Worm (Caenorhabditis elegans) whole organism, L4 larva: ENCODE data around the gene egl-10.

Source experiments
- F49E8.2 ChIP-seq: sonication (generic microtip); optimal IDR thresholded peaks from 2 replicates; lab custom pipeline; 2016; ENCODE audit warnings: missing compliant biosample characterization, mild to moderate bottlenecking, missing genetic modification characterization, borderline replicate concordance
- ama-1 ChIP-seq: fragments of 150-350 bp; optimal IDR thresholded peaks from 2 replicates; lab custom pipeline; 2014; ENCODE audit warnings: inconsistent platforms, mixed read lengths
- jun-1 ChIP-seq: fragments of 150-350 bp; optimal IDR thresholded peaks from 2 replicates; lab custom pipeline; 2014; ENCODE audit warnings: missing biosample characterization, missing genetic modification reagents, missing genetic modification characterization
- lin-13 ChIP-seq: fragments of 150-350 bp; optimal IDR thresholded peaks from 2 replicates; lab custom pipeline; 2014; ENCODE audit warnings: missing biosample characterization, missing genetic modification reagents, missing genetic modification characterization
- tra-1 ChIP-seq: fragments of 200-800 bp; sonication (Bioruptor generic); IDR thresholded peaks from 2 replicates; pipeline ENCODE4 v1.3.6; 2022; ENCODE audit warnings: missing genetic modification reagents, missing genetic modification characterization, missing compliant biosample characterization
- ztf-11 ChIP-seq: fragments of 150-350 bp; optimal IDR thresholded peaks from 2 replicates; lab custom pipeline; 2014; ENCODE audit warnings: missing biosample characterization, missing genetic modification characterization

DNA sequence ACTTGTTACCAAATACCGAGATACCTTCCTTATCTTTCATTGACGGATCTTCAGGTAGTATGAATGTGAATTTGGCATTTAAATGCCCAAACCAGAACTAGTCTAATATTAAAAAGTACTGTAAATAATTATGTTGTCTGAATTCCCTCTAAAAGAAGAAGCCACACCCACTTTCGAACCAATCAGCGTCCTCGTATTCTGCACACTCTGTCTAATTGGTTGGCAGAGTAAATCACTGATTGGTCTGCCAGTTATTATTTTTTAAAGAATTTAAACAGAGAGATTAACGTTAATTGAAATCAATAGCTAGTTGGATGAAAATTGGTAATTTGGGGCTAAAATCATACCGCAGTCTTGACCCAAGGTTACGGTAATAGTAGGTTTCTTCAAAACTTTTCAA lies 42.9 kb upstream of the egl-10 start:
- TF ChIP-seq tra-1 (GFP tag; lab: Robert Waterston, UW): no peak
- TF ChIP-seq ama-1: no peak
- no peak for TF ChIP-seq ztf-11
- no peak for TF ChIP-seq jun-1 (tag; lab: Kevin White, UChicago)
- no peak for TF ChIP-seq lin-13 (GFP tag; lab: Kevin White, UChicago)
- no peak for TF ChIP-seq F49E8.2
